Worm (Caenorhabditis elegans) whole organism, L4/young adult: ENCODE results near the gene F40G9.7.

Experiments
- W03F9.2 ChIP-seq: fragments of 150-350 bp; optimal IDR thresholded peaks from 2 replicates; lab custom pipeline; 2014; ENCODE audit warnings: missing biosample characterization, missing genetic modification characterization
- dao-5 ChIP-seq: sonication (generic microtip); optimal IDR thresholded peaks from 2 replicates; lab custom pipeline; 2016; ENCODE audit warnings: missing genotype, missing genetic modification characterization, moderate library complexity, missing compliant biosample characterization

DNA sequence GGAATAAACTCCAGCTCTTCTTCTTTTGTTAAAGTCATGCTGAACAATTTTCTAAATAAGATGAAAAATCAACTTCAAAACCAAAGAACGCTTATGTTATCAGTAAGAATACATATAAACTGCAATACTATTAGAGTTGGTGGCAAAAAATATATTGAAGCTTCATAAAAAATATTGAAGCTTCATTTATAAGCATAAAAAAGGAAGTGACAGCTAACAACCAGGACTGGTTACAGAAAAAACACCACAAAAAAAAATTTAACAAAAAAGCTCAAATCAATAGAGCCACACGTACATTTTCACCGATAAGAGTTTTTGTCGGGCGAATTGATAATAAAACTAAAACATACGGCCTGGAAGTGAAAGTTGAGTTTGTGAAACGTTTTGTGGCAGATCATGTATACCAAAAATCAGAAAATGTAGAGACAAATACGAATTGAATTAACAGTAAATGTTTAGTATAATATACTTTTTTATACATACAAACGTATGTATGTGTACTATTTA, 17.9 kb upstream of the F40G9.7 start, which contains the start of gene sqst-5:
- TF ChIP-seq W03F9.2 (no peak), dao-5 (tag; lab: Kevin White, UChicago) (no peak)
